Fruit fly (Drosophila melanogaster) whole organism, adult: ENCODE measurements around the gene CG7296.

Experiments used
- CG11617 ChIP-seq: fragments of 200-800 bp; sonication (Bioruptor generic); optimal IDR thresholded peaks from 2 replicates; lab custom pipeline; 2017; ENCODE audit warnings: mild to moderate bottlenecking, missing biosample characterization, missing genetic modification reagents, missing genetic modification characterization
- CG12768 ChIP-seq: fragments of 200-800 bp; sonication (Bioruptor generic); optimal IDR thresholded peaks from 2 replicates; lab custom pipeline; 2017; ENCODE audit warnings: missing biosample characterization, missing genetic modification characterization, mild to moderate bottlenecking, moderate library complexity, missing genetic modification reagents
- CG14711 ChIP-seq: fragments of 200-800 bp; sonication (Bioruptor generic); optimal IDR thresholded peaks from 2 replicates; lab custom pipeline; 2018; ENCODE audit warnings: missing biosample characterization, mild to moderate bottlenecking, missing genetic modification characterization, moderate library complexity
- CG1620 ChIP-seq: fragments of 200-800 bp; sonication (Bioruptor generic); optimal IDR thresholded peaks from 2 replicates; lab custom pipeline; 2016; ENCODE audit warnings: missing biosample characterization, missing genetic modification characterization
- CG33017 ChIP-seq: fragments of 200-800 bp; sonication (Bioruptor generic); optimal IDR thresholded peaks from 2 replicates; lab custom pipeline; 2018; ENCODE audit warnings: missing biosample characterization, mild to moderate bottlenecking, missing genetic modification characterization, moderate library complexity
- CG5204 ChIP-seq: fragments of 200-800 bp; sonication (Bioruptor generic); optimal IDR thresholded peaks from 2 replicates; lab custom pipeline; 2016; ENCODE audit warnings: missing biosample characterization, missing genetic modification characterization
- CG7045 ChIP-seq: fragments of 200-800 bp; sonication (Bioruptor generic); optimal IDR thresholded peaks from 2 replicates; lab custom pipeline; 2017; ENCODE audit warnings: missing biosample characterization, mild to moderate bottlenecking, missing genetic modification characterization
- CG7101 ChIP-seq: fragments of 200-800 bp; sonication (Bioruptor generic); optimal IDR thresholded peaks from 2 replicates; lab custom pipeline; 2018; ENCODE audit warnings: missing biosample characterization, mild to moderate bottlenecking, missing genetic modification characterization, moderate library complexity
- Clk ChIP-seq: fragments of 200-800 bp; sonication (Bioruptor generic); optimal IDR thresholded peaks from 2 replicates; lab custom pipeline; 2017; ENCODE audit warnings: missing biosample characterization, missing genetic modification characterization
- Crg-1 ChIP-seq: fragments of 200-800 bp; sonication (Bioruptor generic); optimal IDR thresholded peaks from 2 replicates; lab custom pipeline; 2016; ENCODE audit warnings: missing biosample characterization, missing genetic modification characterization
- Hr96 ChIP-seq: fragments of 200-800 bp; sonication (Bioruptor generic); optimal IDR thresholded peaks from 2 replicates; lab custom pipeline; 2016; ENCODE audit warnings: missing biosample characterization, missing genetic modification characterization
- Mnt ChIP-seq: fragments of 200-800 bp; sonication (Bioruptor generic); optimal IDR thresholded peaks from 2 replicates; lab custom pipeline; 2016; ENCODE audit warnings: missing biosample characterization, mild to moderate bottlenecking, missing genetic modification characterization
- bab1 ChIP-seq: fragments of 200-800 bp; sonication (Bioruptor generic); optimal IDR thresholded peaks from 3 replicates; lab custom pipeline; 2019; ENCODE audit warnings: missing biosample characterization, mild to moderate bottlenecking, missing genetic modification characterization, moderate library complexity
- cic ChIP-seq: fragments of 200-800 bp; sonication (Bioruptor generic); optimal IDR thresholded peaks from 2 replicates; lab custom pipeline; 2017; ENCODE audit warnings: missing biosample characterization, mild to moderate bottlenecking, missing genetic modification characterization, moderate library complexity
- cnc ChIP-seq, 2 experiments: fragments of >200 bp; optimal IDR thresholded peaks; 2 replicates each; lab custom pipeline; 2017
- kay ChIP-seq: fragments of 200-800 bp; sonication (Bioruptor generic); peaks from one replicate; lab custom pipeline; 2016; ENCODE audit warnings: missing biosample characterization, missing genetic modification characterization, borderline replicate concordance
- ovo ChIP-seq: fragments of 200-800 bp; sonication (Bioruptor generic); optimal IDR thresholded peaks from 2 replicates; lab custom pipeline; 2016; ENCODE audit warnings: missing biosample characterization, missing genetic modification characterization
- pad ChIP-seq: fragments of 200-800 bp; sonication (Bioruptor generic); optimal IDR thresholded peaks from 3 replicates; lab custom pipeline; 2017; ENCODE audit warnings: missing biosample characterization, missing genetic modification characterization, mild to moderate bottlenecking, moderate library complexity, missing genetic modification reagents
- tj ChIP-seq: fragments of 200-800 bp; sonication (Bioruptor generic); optimal IDR thresholded peaks from 3 replicates; lab custom pipeline; 2017; ENCODE audit warnings: missing biosample characterization, mild to moderate bottlenecking, missing genetic modification characterization, moderate library complexity
- toe ChIP-seq: fragments of 200-800 bp; sonication (Bioruptor generic); optimal IDR thresholded peaks from 2 replicates; lab custom pipeline; 2016; ENCODE audit warnings: missing biosample characterization, missing genetic modification characterization

The CG7296 gene

dm6 chr2L:10679568-10679967 is 7.3 kb downstream of the CG7296 start:
- no peak for TF ChIP-seq CG11617 (GFP tag; lab: Kevin White, UChicago)
- peak; percentile 73 for TF ChIP-seq kay (GFP tag; lab: Kevin White, UChicago)
- TF ChIP-seq CG14711 = no peak

dm6 chr2L:10677715-10678088 is 9.2 kb downstream of the CG7296 start:
- TF ChIP-seq ovo (GFP tag; lab: Kevin White, UChicago) = no peak
- no peak for TF ChIP-seq CG7101 (tag; lab: Kevin White, UChicago)
- no peak for TF ChIP-seq CG12768
- TF ChIP-seq Hr96 (GFP tag; lab: Kevin White, UChicago) = no peak
- TF ChIP-seq CG11617 (GFP tag; lab: Kevin White, UChicago) = no peak
- TF ChIP-seq pad (GFP tag; lab: Kevin White, UChicago) = no peak
- TF ChIP-seq cnc (optimal IDR thresholded peaks at IDR 0.05; lab: Kevin White, UChicago) = no peak
- TF ChIP-seq Mnt = no peak
- no peak for TF ChIP-seq CG33017 (tag; lab: Kevin White, UChicago)
- no peak for TF ChIP-seq kay (GFP tag; lab: Kevin White, UChicago)
- TF ChIP-seq Clk = no peak
- no peak for TF ChIP-seq tj (GFP tag; lab: Kevin White, UChicago)
- no peak for TF ChIP-seq bab1 (GFP tag; lab: Kevin White, UChicago)
- TF ChIP-seq CG7045 (GFP tag; lab: Kevin White, UChicago) = no peak

- TF ChIP-seq CG7045 (GFP tag; lab: Kevin White, UChicago) = no peak
- no peak for TF ChIP-seq tj (GFP tag; lab: Kevin White, UChicago)
These were observed 9.7 kb downstream of the CG7296 start, which contains the start of gene CG17104 for dm6 chr2L:10676933-10677714. Gene CG17104, plus strand, starts transcription at chr2L:10677198.

- TF ChIP-seq CG7045 (GFP tag; lab: Kevin White, UChicago) (no peak), CG12768 (no peak)
These were observed 13.9 kb downstream of the CG7296 start for dm6 chr2L:10672989-10673388.

- TF ChIP-seq cnc (optimal IDR thresholded peaks at IDR 0.05; lab: Kevin White, UChicago) = no peak
These were observed 15.3 kb downstream of the CG7296 start for dm6 chr2L:10671530-10671929.

DNA sequence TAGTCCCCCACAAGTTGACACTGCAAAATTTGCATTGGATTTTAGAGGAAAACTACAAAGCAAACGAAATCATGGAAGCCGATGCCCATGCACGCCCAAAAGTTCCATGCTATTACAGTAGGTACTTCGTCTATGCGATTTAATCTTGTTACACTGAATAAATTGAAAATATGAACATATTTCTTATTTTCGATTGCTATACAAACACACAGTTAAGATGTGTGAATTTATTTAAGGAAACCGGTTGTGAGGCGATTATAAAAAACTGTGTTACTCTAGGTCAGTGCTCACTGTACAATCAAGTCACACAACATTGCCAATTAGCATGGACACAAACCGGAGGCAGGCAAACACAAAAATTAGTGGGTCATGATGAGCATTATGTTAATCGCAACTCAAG is 21.3 kb downstream of the CG7296 start:
- TF ChIP-seq tj (GFP tag; lab: Kevin White, UChicago) = no peak
- no peak for TF ChIP-seq cnc (optimal IDR thresholded peaks at IDR 0.05; lab: Kevin White, UChicago)
- no peak for TF ChIP-seq bab1 (GFP tag; lab: Kevin White, UChicago)
- TF ChIP-seq Mnt = no peak
- TF ChIP-seq pad (GFP tag; lab: Kevin White, UChicago) = no peak
- no peak for TF ChIP-seq Clk
- TF ChIP-seq CG7045 (GFP tag; lab: Kevin White, UChicago) = no peak
- TF ChIP-seq cic = no peak
- TF ChIP-seq Hr96 (GFP tag; lab: Kevin White, UChicago) = no peak
- TF ChIP-seq Crg-1 (GFP tag; lab: Kevin White, UChicago) = no peak
- no peak for TF ChIP-seq kay (GFP tag; lab: Kevin White, UChicago)
- TF ChIP-seq CG1620 (GFP tag; lab: Kevin White, UChicago) = no peak
- no peak for TF ChIP-seq CG11617 (GFP tag; lab: Kevin White, UChicago)
- TF ChIP-seq ovo (GFP tag; lab: Kevin White, UChicago) = no peak
- no peak for TF ChIP-seq CG5204 (GFP tag; lab: Kevin White, UChicago)

dm6 chr2L:10661490-10662240 is 25.2 kb downstream of the CG7296 start, which contains the start of gene CG31871:
Gene CG31871, plus strand, starts transcription at chr2L:10662081.
- peak; percentile 22 for TF ChIP-seq CG7045 (GFP tag; lab: Kevin White, UChicago)
- no peak for TF ChIP-seq bab1 (GFP tag; lab: Kevin White, UChicago)

DNA sequence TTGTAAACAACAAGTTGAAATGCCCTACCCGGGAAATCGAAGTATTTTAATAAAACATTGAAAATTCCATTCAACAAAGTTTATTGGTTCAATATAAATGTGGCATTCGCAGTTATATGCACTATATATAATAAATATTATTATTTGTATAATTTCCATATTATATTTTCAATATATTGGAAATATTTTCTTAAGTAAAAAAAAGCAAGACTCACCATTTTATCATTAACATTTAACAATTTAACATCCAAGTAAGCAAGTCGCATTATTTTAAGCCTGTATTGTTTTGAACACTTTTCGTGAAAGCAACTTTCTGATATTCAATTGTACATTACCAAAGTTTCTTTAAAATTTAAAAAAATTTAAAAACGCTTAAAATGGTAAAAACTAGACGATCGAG is 28.9 kb downstream of the CG7296 start, which contains the start of gene CG45690:
TSS of gene CG45690 (plus strand) at position 301 of the 400 bp plus-strand sequence.
- TF ChIP-seq kay (GFP tag; lab: Kevin White, UChicago) (no peak), CG5204 (GFP tag; lab: Kevin White, UChicago) (no peak), CG14711 (no peak), pad (GFP tag; lab: Kevin White, UChicago) (no peak), Hr96 (GFP tag; lab: Kevin White, UChicago) (no peak), CG1620 (GFP tag; lab: Kevin White, UChicago) (no peak), CG33017 (tag; lab: Kevin White, UChicago) (no peak), bab1 (GFP tag; lab: Kevin White, UChicago) (no peak), CG11617 (GFP tag; lab: Kevin White, UChicago) (no peak), Mnt (no peak), cnc (optimal IDR thresholded peaks at IDR 0.05; lab: Kevin White, UChicago) (no peak), CG7045 (GFP tag; lab: Kevin White, UChicago) (no peak), cic (no peak), toe (no peak), CG12768 (no peak), Crg-1 (GFP tag; lab: Kevin White, UChicago) (no peak), CG7101 (tag; lab: Kevin White, UChicago) (no peak), ovo (GFP tag; lab: Kevin White, UChicago) (no peak), tj (GFP tag; lab: Kevin White, UChicago) (no peak), Clk (no peak)
